Fruit fly (Drosophila melanogaster) whole organism, embryonic: Measurements from ENCODE around the gene Rbm13.

Source experiments
- Ada2b ChIP-seq: fragments of 200-800 bp; sonication (Bioruptor generic); IDR thresholded peaks from 2 replicates; pipeline ENCODE4 v1.3.6; 2022; ENCODE audit warnings: missing biosample characterization, missing genetic modification characterization
- Aef1 ChIP-seq: fragments of 200-800 bp; sonication (Bioruptor generic); IDR thresholded peaks from 3 replicates; pipeline ENCODE4 v1.3.6; 2022; ENCODE audit warnings: missing biosample characterization, missing genetic modification characterization
- Atf6 ChIP-seq: fragments of 200-800 bp; sonication (Bioruptor generic); IDR thresholded peaks from 2 replicates; pipeline ENCODE4 v1.3.6; 2022; ENCODE audit warnings: missing biosample characterization, missing genetic modification characterization
- CG10274 ChIP-seq: fragments of 200-800 bp; sonication (Bioruptor generic); optimal IDR thresholded peaks from 3 replicates; lab custom pipeline; 2017; ENCODE audit warnings: missing biosample characterization, mild to moderate bottlenecking, missing genetic modification characterization
- CG13624 ChIP-seq: fragments of 200-800 bp; sonication (Bioruptor generic); optimal IDR thresholded peaks from 2 replicates; lab custom pipeline; 2016; ENCODE audit warnings: missing biosample characterization, missing genetic modification characterization
- CG15479 ChIP-seq: fragments of 200-800 bp; sonication (Bioruptor generic); optimal IDR thresholded peaks from 3 replicates; lab custom pipeline; 2019; ENCODE audit warnings: missing biosample characterization, mild to moderate bottlenecking, missing genetic modification characterization, moderate library complexity
- CG16815 ChIP-seq: fragments of 200-800 bp; sonication (Bioruptor generic); optimal IDR thresholded peaks from 3 replicates; lab custom pipeline; 2017; ENCODE audit warnings: missing biosample characterization, mild to moderate bottlenecking, missing genetic modification characterization
- CG17361 ChIP-seq: fragments of 200-800 bp; sonication (Bioruptor generic); IDR thresholded peaks from 3 replicates; pipeline ENCODE4 v1.3.6; 2022; ENCODE audit warnings: missing biosample characterization, missing genetic modification characterization
- CG17568 ChIP-seq: fragments of 200-800 bp; sonication (Bioruptor generic); optimal IDR thresholded peaks from 2 replicates; lab custom pipeline; 2018; ENCODE audit warnings: missing biosample characterization, mild to moderate bottlenecking, missing genetic modification characterization, moderate library complexity
- CG17912 ChIP-seq: fragments of 200-800 bp; sonication (Bioruptor generic); optimal IDR thresholded peaks from 2 replicates; lab custom pipeline; 2018; ENCODE audit warnings: missing biosample characterization, mild to moderate bottlenecking, missing genetic modification characterization
- CG2712 ChIP-seq: fragments of 200-800 bp; optimal IDR thresholded peaks from 3 replicates; lab custom pipeline; 2019; ENCODE audit warnings: missing biosample characterization, mild to moderate bottlenecking, missing genetic modification characterization, moderate library complexity
- CG42726 ChIP-seq: fragments of 200-800 bp; sonication (Bioruptor generic); IDR thresholded peaks from 2 replicates; pipeline ENCODE4 v1.3.6; 2022; ENCODE audit warnings: missing biosample characterization, missing genetic modification characterization; ENCODE audit not compliant: partially characterized antibody
- CG4424 ChIP-seq: fragments of 200-800 bp; sonication (Bioruptor generic); optimal IDR thresholded peaks from 3 replicates; lab custom pipeline; 2016; ENCODE audit warnings: missing biosample characterization, missing genetic modification characterization
- CG4707 ChIP-seq: fragments of 200-800 bp; sonication (Bioruptor generic); optimal IDR thresholded peaks from 2 replicates; lab custom pipeline; 2018; ENCODE audit warnings: missing biosample characterization, mild to moderate bottlenecking, missing genetic modification characterization, moderate library complexity
- CG6175 ChIP-seq: fragments of 200-800 bp; sonication (Bioruptor generic); IDR thresholded peaks from 3 replicates; pipeline ENCODE4 v1.3.6; 2022; ENCODE audit warnings: missing biosample characterization, missing genetic modification characterization
- CG6254 ChIP-seq: fragments of 200-800 bp; sonication (Bioruptor generic); optimal IDR thresholded peaks from 3 replicates; lab custom pipeline; 2017; ENCODE audit warnings: mild to moderate bottlenecking, missing biosample characterization, missing genetic modification reagents, missing genetic modification characterization
- CG7556 ChIP-seq: fragments of 200-800 bp; sonication (Bioruptor generic); optimal IDR thresholded peaks from 2 replicates; lab custom pipeline; 2017; ENCODE audit warnings: missing biosample characterization, mild to moderate bottlenecking, missing genetic modification characterization
- CG9876 ChIP-seq: fragments of 200-800 bp; sonication (Bioruptor generic); optimal IDR thresholded peaks from 2 replicates; lab custom pipeline; 2016; ENCODE audit warnings: missing biosample characterization, missing genetic modification characterization
- CHES-1-like ChIP-seq: fragments of 200-800 bp; sonication (Bioruptor generic); optimal IDR thresholded peaks from 2 replicates; lab custom pipeline; 2016; ENCODE audit warnings: missing biosample characterization, missing genetic modification characterization
- Camta ChIP-seq: fragments of 200-800 bp; sonication (Bioruptor generic); optimal IDR thresholded peaks from 2 replicates; lab custom pipeline; 2016; ENCODE audit warnings: missing biosample characterization, missing genetic modification characterization
- Chrac-16 ChIP-seq: fragments of 200-800 bp; sonication (Bioruptor generic); optimal IDR thresholded peaks from 3 replicates; lab custom pipeline; 2016; ENCODE audit warnings: missing biosample characterization, missing genetic modification characterization
- Dp ChIP-seq: fragments of 200-800 bp; sonication (Bioruptor generic); optimal IDR thresholded peaks from 2 replicates; lab custom pipeline; 2018; ENCODE audit warnings: missing biosample characterization, mild to moderate bottlenecking, missing genetic modification characterization, moderate library complexity
- Dref ChIP-seq: fragments of 200-800 bp; sonication (Bioruptor generic); IDR thresholded peaks from 2 replicates; pipeline ENCODE4 v1.3.6; 2022; ENCODE audit warnings: missing biosample characterization, missing genetic modification characterization
- Drgx ChIP-seq: fragments of 200-800 bp; sonication (Bioruptor generic); IDR thresholded peaks from 2 replicates; pipeline ENCODE4 v1.3.6; 2022; ENCODE audit warnings: missing biosample characterization, missing genetic modification characterization
- Fer2 ChIP-seq: fragments of 200-800 bp; sonication (Bioruptor generic); optimal IDR thresholded peaks from 2 replicates; lab custom pipeline; 2018; ENCODE audit warnings: missing biosample characterization, mild to moderate bottlenecking, missing genetic modification characterization, moderate library complexity
- Hey ChIP-seq: fragments of 200-800 bp; sonication (Bioruptor generic); optimal IDR thresholded peaks from 3 replicates; lab custom pipeline; 2018; ENCODE audit warnings: missing biosample characterization, mild to moderate bottlenecking, missing genetic modification characterization
- HmgD ChIP-seq: fragments of 200-800 bp; sonication (Bioruptor generic); optimal IDR thresholded peaks from 3 replicates; lab custom pipeline; 2016; ENCODE audit warnings: missing biosample characterization, missing genetic modification characterization
- Myb ChIP-seq: fragments of 200-800 bp; sonication (Bioruptor generic); optimal IDR thresholded peaks from 2 replicates; lab custom pipeline; 2016; ENCODE audit warnings: missing biosample characterization, missing genetic modification characterization
- ara ChIP-seq: fragments of 200-800 bp; sonication (Bioruptor generic); IDR thresholded peaks from 2 replicates; pipeline ENCODE4 v1.3.6; 2022; ENCODE audit warnings: missing biosample characterization, missing genetic modification characterization
- ase ChIP-seq: fragments of 200-800 bp; sonication (Bioruptor generic); IDR thresholded peaks from 3 replicates; pipeline ENCODE4 v1.3.6; 2022; ENCODE audit warnings: missing biosample characterization, missing genetic modification characterization
- cad ChIP-seq: fragments of >200 bp; optimal IDR thresholded peaks from 2 replicates; lab custom pipeline; 2017; ENCODE audit warnings: missing biosample characterization, missing genetic modification characterization
- caup ChIP-seq: fragments of 200-800 bp; sonication (Bioruptor generic); optimal IDR thresholded peaks from 3 replicates; lab custom pipeline; 2017; ENCODE audit warnings: missing biosample characterization, mild to moderate bottlenecking, missing genetic modification characterization, moderate library complexity; ENCODE audit not compliant: severe bottlenecking
- chm ChIP-seq: fragments of 200-800 bp; sonication (Bioruptor generic); IDR thresholded peaks from 2 replicates; pipeline ENCODE4 v1.3.6; 2022; ENCODE audit warnings: missing biosample characterization, missing genetic modification characterization
- dpn ChIP-seq, 2 experiments: fragments of 200-800 bp; sonication (Bioruptor generic); optimal IDR thresholded peaks; 3 replicates each; lab custom pipeline; 2016; ENCODE audit warnings: missing biosample characterization in 2 of 2, missing genetic modification characterization in 2 of 2
- emc ChIP-seq: fragments of 200-800 bp; sonication (Bioruptor generic); optimal IDR thresholded peaks from 2 replicates; lab custom pipeline; 2016; ENCODE audit warnings: missing biosample characterization, missing genetic modification characterization
- esg ChIP-seq: fragments of 200-800 bp; sonication (Bioruptor generic); conservative IDR thresholded peaks from 2 replicates; pipeline ENCODE4 v1.3.6; 2022; ENCODE audit warnings: missing biosample characterization, missing genetic modification characterization
- fu2 ChIP-seq: fragments of 200-800 bp; sonication (Bioruptor generic); optimal IDR thresholded peaks from 2 replicates; lab custom pipeline; 2016; ENCODE audit warnings: missing biosample characterization, missing genetic modification characterization
- grau ChIP-seq: fragments of 200-800 bp; optimal IDR thresholded peaks from 3 replicates; lab custom pipeline; 2019; ENCODE audit warnings: missing biosample characterization, mild to moderate bottlenecking, missing genetic modification characterization, moderate library complexity
- hth ChIP-seq: fragments of >200 bp; optimal IDR thresholded peaks from 2 replicates; lab custom pipeline; 2017; ENCODE audit warnings: inconsistent platforms
- insv ChIP-seq, 2 experiments: fragments of 200-800 bp; sonication (Bioruptor generic); optimal IDR thresholded peaks; 3 replicates each; lab custom pipeline; 2016 to 2018; ENCODE audit warnings: missing biosample characterization in 2 of 2, missing genetic modification characterization in 2 of 2
- nom ChIP-seq: fragments of 200-800 bp; sonication (Bioruptor generic); optimal IDR thresholded peaks from 2 replicates; lab custom pipeline; 2017; ENCODE audit warnings: missing biosample characterization, missing genetic modification characterization, mild to moderate bottlenecking, moderate library complexity, missing genetic modification reagents
- odd ChIP-seq: fragments of 200-800 bp; sonication (Bioruptor generic); optimal IDR thresholded peaks from 2 replicates; lab custom pipeline; 2017; ENCODE audit warnings: missing biosample characterization, mild to moderate bottlenecking, missing genetic modification characterization
- peb ChIP-seq: fragments of 200-800 bp; sonication (Bioruptor generic); IDR thresholded peaks from 2 replicates; pipeline ENCODE4 v1.3.6; 2022; ENCODE audit warnings: missing biosample characterization, missing genetic modification characterization
- pho ChIP-seq: fragments of 200-800 bp; sonication (Bioruptor generic); optimal IDR thresholded peaks from 2 replicates; lab custom pipeline; 2016; ENCODE audit warnings: missing biosample characterization, missing genetic modification characterization
- row ChIP-seq: fragments of 200-800 bp; sonication (Bioruptor generic); IDR thresholded peaks from 3 replicates; pipeline ENCODE4 v1.3.6; 2022; ENCODE audit warnings: missing biosample characterization, missing genetic modification characterization
- sisA ChIP-seq: fragments of 200-800 bp; sonication (Bioruptor generic); IDR thresholded peaks from 2 replicates; pipeline ENCODE4 v1.3.6; 2022; ENCODE audit warnings: missing biosample characterization, missing genetic modification characterization
- slp2 ChIP-seq: fragments of 200-800 bp; sonication (Bioruptor generic); optimal IDR thresholded peaks from 2 replicates; lab custom pipeline; 2016; ENCODE audit warnings: missing biosample characterization, missing genetic modification characterization
- trh ChIP-seq: fragments of 200-800 bp; sonication (Bioruptor generic); optimal IDR thresholded peaks from 2 replicates; lab custom pipeline; 2016; ENCODE audit warnings: missing biosample characterization, missing genetic modification characterization
- vvl ChIP-seq: fragments of 200-800 bp; sonication (Bioruptor generic); IDR thresholded peaks from 2 replicates; pipeline ENCODE4 v1.3.6; 2022; ENCODE audit warnings: missing biosample characterization, missing genetic modification characterization
- zfh1 ChIP-seq: fragments of 200-800 bp; sonication (Bioruptor generic); IDR thresholded peaks from 3 replicates; pipeline ENCODE4 v1.3.6; 2022; ENCODE audit warnings: missing biosample characterization, missing genetic modification characterization
- zfh2 ChIP-seq: fragments of 200-800 bp; sonication (Bioruptor generic); optimal IDR thresholded peaks from 2 replicates; lab custom pipeline; 2016; ENCODE audit warnings: missing biosample characterization, missing genetic modification characterization

Gene Rbm13

dm6 chrX:8891565-8892276 is 9.8 kb upstream of the Rbm13 start (continued):
- TF ChIP-seq insv (GFP tag; optimal IDR thresholded peaks at IDR 0.05; lab: Kevin White, UChicago) (peak in 1 of 2 experiments; percentile 48), nom (GFP tag; lab: Kevin White, UChicago) (peak; percentile 66), CG17912 (no peak), Dref (GFP tag; lab: Robert Waterston, UW) (no peak), Atf6 (GFP tag; lab: Robert Waterston, UW) (peak; percentile 68), hth (lab: Kevin White, UChicago) (no peak), CG4707 (GFP tag; lab: Kevin White, UChicago) (no peak), caup (GFP tag; lab: Kevin White, UChicago) (peak; percentile 58), CG42726 (GFP tag; lab: Robert Waterston, UW) (no peak), fu2 (GFP tag; lab: Kevin White, UChicago) (no peak), CG4424 (GFP tag; lab: Kevin White, UChicago) (peak; percentile 63), CHES-1-like (GFP tag; lab: Kevin White, UChicago) (peak; percentile 35), CG13624 (GFP tag; lab: Kevin White, UChicago) (peak; percentile 38), pho (GFP tag; lab: Kevin White, UChicago) (peak; percentile 36), CG9876 (GFP tag; lab: Kevin White, UChicago) (no peak), row (GFP tag; lab: Robert Waterston, UW) (peak; percentile 90), zfh2 (GFP tag; lab: Kevin White, UChicago) (no peak), sisA (GFP tag; lab: Robert Waterston, UW) (peak; percentile 83), Myb (GFP tag; lab: Kevin White, UChicago) (no peak), odd (GFP tag; lab: Kevin White, UChicago) (peak; percentile 43), CG16815 (GFP tag; lab: Kevin White, UChicago) (peak; percentile 41), Hey (tag; lab: Kevin White, UChicago) (no peak), Aef1 (GFP tag; lab: Robert Waterston, UW) (peak; percentile 79), CG17361 (GFP tag; lab: Robert Waterston, UW) (peak; percentile 75), CG15479 (GFP tag; lab: Kevin White, UChicago) (peak; percentile 27), Drgx (GFP tag; lab: Robert Waterston, UW) (0 out of 2 replicates have a peak, but pooled peaks have one; percentile 58), zfh1 (peak; percentile 60), ase (GFP tag; lab: Robert Waterston, UW) (peak; percentile 62; the same call in 2 of the 3 replicates), cad (GFP tag; lab: Kevin White, UChicago) (no peak), grau (tag; lab: Kevin White, UChicago) (peak; percentile 78), CG2712 (tag; lab: Kevin White, UChicago) (peak; percentile 79), Chrac-16 (GFP tag; lab: Kevin White, UChicago) (peak; percentile 52), ara (GFP tag; lab: Robert Waterston, UW) (0 out of 2 replicates have a peak, but pooled peaks have one; percentile 38), CG6175 (GFP tag; lab: Robert Waterston, UW) (no peak), dpn (GFP tag; optimal IDR thresholded peaks at IDR 0.05; lab: Kevin White, UChicago) (peak; percentile 41 to 54), CG6254 (GFP tag; lab: Kevin White, UChicago) (peak; percentile 15), CG7556 (GFP tag; lab: Kevin White, UChicago) (peak; percentile 68), esg (GFP tag; lab: Robert Waterston, UW) (peak; percentile 61), Dp (GFP tag; lab: Kevin White, UChicago) (no peak), trh (peak; percentile 11), Fer2 (tag; lab: Kevin White, UChicago) (no peak), slp2 (peak; percentile 43), Camta (GFP tag; lab: Kevin White, UChicago) (peak; percentile 27), emc (no peak), peb (GFP tag; lab: Robert Waterston, UW) (no peak), chm (peak; percentile 49), Ada2b (GFP tag; lab: Robert Waterston, UW) (peak; percentile 56; the same call in 1 of the 2 replicates), CG17568 (GFP tag; lab: Kevin White, UChicago) (no peak), HmgD (GFP tag; lab: Kevin White, UChicago) (no peak), vvl (GFP tag; lab: Robert Waterston, UW) (peak; percentile 90), CG10274 (GFP tag; lab: Kevin White, UChicago) (peak; percentile 67)
